Worm (Caenorhabditis elegans): Measurements from ENCODE around the gene B0034.7.

The B0034.7 gene

DNA sequence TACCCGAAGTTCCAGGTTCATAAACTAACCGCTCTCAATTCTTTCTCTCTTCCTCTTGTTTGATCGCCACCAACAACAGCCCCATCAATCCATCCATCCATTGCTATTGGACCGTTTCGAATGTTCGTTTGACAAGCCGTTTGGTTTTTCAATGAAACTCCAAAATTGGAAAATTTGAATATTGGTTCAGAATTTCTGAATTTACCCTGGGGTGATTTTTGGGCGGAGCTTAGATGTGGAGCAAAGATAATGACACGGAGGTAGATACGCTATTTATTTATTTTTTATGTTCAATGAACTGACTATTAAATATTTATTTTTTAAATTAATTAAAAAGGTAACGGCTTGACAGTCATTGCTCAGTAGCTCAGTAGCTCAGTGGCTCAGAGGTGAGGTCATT, 17.1 kb upstream of the B0034.7 start, which contains the start of gene B0034.2:
Gene B0034.2 (minus strand): TSS at position 101 of the 400 bp plus-strand sequence.
- TF ChIP-seq nhr-77 (tag; optimal IDR thresholded peaks at IDR 0.05) = no peak
- no peak for TF ChIP-seq ceh-88 (GFP tag; IDR thresholded peaks at IDR 0.05)
- TF ChIP-seq lir-3 (tag; optimal IDR thresholded peaks at IDR 0.05; ENCODE audit: poor library complexity) = no peak
- TF ChIP-seq lin-15B (tag; optimal IDR thresholded peaks at IDR 0.05) = no peak
- TF ChIP-seq fos-1 (tag; optimal IDR thresholded peaks at IDR 0.05) = no peak
- no peak for TF ChIP-seq nhr-90 (tag; optimal IDR thresholded peaks at IDR 0.05; ENCODE audit: poor library complexity)
- TF ChIP-seq dsc-1 (tag; optimal IDR thresholded peaks at IDR 0.05) = no peak
- TF ChIP-seq C16A3.4 (tag; optimal IDR thresholded peaks at IDR 0.05) = no peak
- TF ChIP-seq egl-13 (tag; optimal IDR thresholded peaks at IDR 0.05) = no peak
- TF ChIP-seq rnt-1 (tag; optimal IDR thresholded peaks at IDR 0.05) = no peak
- TF ChIP-seq ceh-90 (tag; optimal IDR thresholded peaks at IDR 0.05) = no peak
- TF ChIP-seq nhr-20 (tag; optimal IDR thresholded peaks at IDR 0.05) = no peak
- TF ChIP-seq nhr-19 (GFP tag; conservative IDR thresholded peaks at IDR 0.05) = no peak
- TF ChIP-seq nhr-47 (tag; optimal IDR thresholded peaks at IDR 0.05) = no peak
- TF ChIP-seq C04F5.9 (tag; optimal IDR thresholded peaks at IDR 0.05) = no peak

DNA sequence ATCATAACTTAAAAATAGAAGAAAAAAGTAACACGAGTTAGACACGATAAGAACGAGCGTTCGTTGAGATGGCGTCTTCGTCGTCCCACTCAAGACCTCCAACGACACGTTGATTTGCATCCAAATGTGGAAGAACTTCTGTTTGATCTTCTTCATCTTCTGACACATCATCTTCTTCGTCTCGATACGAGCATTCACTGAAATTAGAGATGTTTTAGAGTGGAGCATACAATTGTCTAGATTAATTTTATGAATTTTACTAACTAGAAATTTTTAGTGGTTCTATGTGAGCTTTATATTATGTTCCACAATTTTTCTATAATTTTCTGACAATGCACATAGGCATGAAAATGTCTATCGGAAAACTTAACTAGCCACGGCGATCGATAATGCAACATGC, 15.6 kb upstream of the B0034.7 start:
- TF ChIP-seq efl-1 (optimal IDR thresholded peaks at IDR 0.05) (no peak), efl-1 (GFP tag; optimal IDR thresholded peaks at IDR 0.05 in 1 of 2) (peak in 1 of 2 experiments; percentile 83), unc-62 (GFP tag; optimal IDR thresholded peaks at IDR 0.05) (no peak)

DNA sequence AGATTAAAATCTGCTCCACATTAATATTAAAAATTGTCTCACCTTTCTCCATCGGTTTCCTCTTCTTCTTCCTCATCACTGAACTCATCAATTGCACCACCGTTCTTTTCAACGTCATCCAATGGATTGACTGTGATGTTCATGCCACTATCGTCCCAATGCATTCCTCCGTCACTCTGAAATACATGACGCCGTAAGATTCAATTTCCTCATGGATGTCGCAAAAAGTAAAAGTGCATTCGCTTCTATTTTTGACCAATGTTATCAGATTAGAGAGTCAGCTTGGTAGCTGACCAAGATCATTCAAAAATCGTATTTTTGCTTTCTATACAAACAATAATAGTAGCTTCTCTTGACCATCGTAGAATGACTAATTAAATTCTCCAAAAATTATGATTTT, 15.0 kb upstream of the B0034.7 start:
- TF ChIP-seq swsn-7 (tag; optimal IDR thresholded peaks at IDR 0.05) = no peak
- no peak for TF ChIP-seq lin-35 (GFP tag; optimal IDR thresholded peaks at IDR 0.05)
- TF ChIP-seq sptf-1 (tag; optimal IDR thresholded peaks at IDR 0.05) = no peak
- peak; percentile 70 for TF ChIP-seq fkh-10 (GFP tag; optimal IDR thresholded peaks at IDR 0.05)
- no peak for TF ChIP-seq lin-14 (GFP tag; optimal IDR thresholded peaks at IDR 0.05)

DNA sequence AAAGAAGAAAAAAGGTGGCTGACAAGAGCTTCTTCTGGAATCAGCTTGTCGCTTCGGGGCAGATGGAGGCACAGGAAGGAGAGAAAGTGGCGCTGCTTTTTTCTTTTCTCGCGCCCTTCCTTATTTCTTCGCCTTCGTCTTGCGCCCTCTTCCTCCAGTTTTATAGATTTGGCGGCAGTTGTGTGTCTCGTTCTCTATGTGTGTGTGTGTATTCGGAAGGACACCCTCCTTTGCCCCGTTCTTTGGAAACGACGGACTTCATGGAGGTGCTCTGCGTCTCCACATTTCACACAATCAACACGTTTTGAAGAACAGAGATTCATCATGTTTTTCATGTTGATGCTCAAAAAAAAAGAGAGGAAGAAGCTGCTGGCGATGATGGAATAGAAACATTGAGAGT, 12.7 kb upstream of the B0034.7 start:
- TF ChIP-seq F16B12.6 (tag; optimal IDR thresholded peaks at IDR 0.05) (no peak), dsc-1 (tag; optimal IDR thresholded peaks at IDR 0.05) (peak; percentile 27), aha-1 (tag; optimal IDR thresholded peaks at IDR 0.05) (no peak), zag-1 (tag; optimal IDR thresholded peaks at IDR 0.05) (no peak), mdl-1 (tag; optimal IDR thresholded peaks at IDR 0.05) (no peak), ceh-82 (tag; optimal IDR thresholded peaks at IDR 0.05) (peak in 1 of 3 experiments; percentile 20), fkh-10 (GFP tag; optimal IDR thresholded peaks at IDR 0.05) (peak; percentile 21), ceh-88 (GFP tag; IDR thresholded peaks at IDR 0.05) (no peak), fkh-8 (tag; optimal IDR thresholded peaks at IDR 0.05) (peak; percentile 38), ceh-63 (GFP tag; optimal IDR thresholded peaks at IDR 0.05) (no peak), nhr-71 (tag; optimal IDR thresholded peaks at IDR 0.05) (peak; percentile 8), nhr-11 (tag; optimal IDR thresholded peaks at IDR 0.05) (no peak), lin-14 (GFP tag; optimal IDR thresholded peaks at IDR 0.05) (peak; percentile 84), lin-13 (GFP tag; optimal IDR thresholded peaks at IDR 0.05) (no peak), lsy-2 (tag; optimal IDR thresholded peaks at IDR 0.05) (peak in 1 of 2 experiments; percentile 3)

DNA sequence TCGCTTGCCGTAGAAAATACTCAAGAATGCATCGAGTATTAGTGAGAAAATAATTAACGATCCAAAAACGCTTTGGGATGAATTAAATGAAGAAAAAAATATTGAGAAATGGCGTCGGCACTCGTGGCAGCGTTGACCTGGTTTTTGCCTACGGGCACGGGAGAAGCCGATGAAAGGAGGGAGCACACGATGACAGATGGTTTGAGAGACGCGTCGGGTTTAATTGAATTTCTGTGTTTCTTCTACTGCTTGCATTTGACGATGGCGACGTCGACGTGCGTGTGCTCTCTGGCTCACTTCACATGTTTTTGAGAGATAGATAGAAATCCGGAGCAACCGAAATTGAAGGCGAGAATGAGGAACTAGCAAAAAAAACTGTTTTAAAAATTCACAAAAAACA, 10.8 kb upstream of the B0034.7 start:
- TF ChIP-seq ceh-63 (GFP tag; optimal IDR thresholded peaks at IDR 0.05) (peak; percentile 31), ets-5 (GFP tag; IDR thresholded peaks at IDR 0.05) (no peak), nhr-47 (tag; optimal IDR thresholded peaks at IDR 0.05) (peak; percentile 28), hpl-2 (GFP tag; optimal IDR thresholded peaks at IDR 0.05) (no peak), fkh-10 (GFP tag; optimal IDR thresholded peaks at IDR 0.05) (peak; percentile 13), lin-14 (GFP tag; optimal IDR thresholded peaks at IDR 0.05) (peak; percentile 55), dsc-1 (tag; optimal IDR thresholded peaks at IDR 0.05) (peak; percentile 72)
